Worm (Caenorhabditis elegans) whole organism, L2 larva: ENCODE measurements around the gene C04E6.12.

Experiments
- F13H6.1 ChIP-seq: sonication (generic microtip); optimal IDR thresholded peaks from 2 replicates; lab custom pipeline; 2016; ENCODE audit warnings: missing genetic modification characterization, missing compliant biosample characterization
- ama-1 ChIP-seq: fragments of 150-350 bp; optimal IDR thresholded peaks from 2 replicates; lab custom pipeline; 2018; ENCODE audit warnings: inconsistent platforms
- lin-39 ChIP-seq: fragments of 150-350 bp; optimal IDR thresholded peaks from 2 replicates; lab custom pipeline; 2014; ENCODE audit warnings: missing biosample characterization, missing genetic modification reagents, missing genetic modification characterization
- nhr-10 ChIP-seq: sonication (generic microtip); optimal IDR thresholded peaks from 2 replicates; lab custom pipeline; 2017; ENCODE audit warnings: missing biosample characterization, missing genetic modification characterization
- nhr-12 ChIP-seq: fragments of 150-350 bp; optimal IDR thresholded peaks from 2 replicates; lab custom pipeline; 2014; ENCODE audit warnings: missing biosample characterization, missing genetic modification characterization
- nhr-21 ChIP-seq: fragments of 150-350 bp; optimal IDR thresholded peaks from 2 replicates; lab custom pipeline; 2014; ENCODE audit warnings: missing biosample characterization, missing genetic modification characterization
- nhr-23 ChIP-seq: fragments of 150-350 bp; optimal IDR thresholded peaks from 2 replicates; lab custom pipeline; 2014; ENCODE audit warnings: missing biosample characterization, missing genetic modification reagents, missing genetic modification characterization
- nhr-237 ChIP-seq: fragments of 150-350 bp; optimal IDR thresholded peaks from 2 replicates; lab custom pipeline; 2014; ENCODE audit warnings: missing biosample characterization, missing genetic modification characterization
- sem-4 ChIP-seq: fragments of 150-350 bp; optimal IDR thresholded peaks from 2 replicates; lab custom pipeline; 2014; ENCODE audit warnings: missing biosample characterization, missing genetic modification reagents, missing genetic modification characterization
- sma-9 ChIP-seq, 2 experiments: fragments of 150-350 bp in 1 of 2; sonication (generic microtip) in 1 of 2; optimal IDR thresholded peaks; 2 replicates each; lab custom pipeline; 2014 to 2016; ENCODE audit warnings: missing genetic modification characterization in 2 of 2, mild to moderate bottlenecking in 1 of 2, missing biosample characterization in 1 of 2, missing compliant biosample characterization in 1 of 2, missing genetic modification reagents in 1 of 2, moderate library complexity in 1 of 2
- snpc-4 ChIP-seq: fragments of 150-350 bp; optimal IDR thresholded peaks from 2 replicates; lab custom pipeline; 2014; ENCODE audit warnings: missing biosample characterization, missing genetic modification characterization
- unc-39 ChIP-seq: fragments of 150-350 bp; optimal IDR thresholded peaks from 2 replicates; lab custom pipeline; 2014; ENCODE audit warnings: missing biosample characterization, missing genetic modification characterization
- unc-62 ChIP-seq: fragments of 150-350 bp; optimal IDR thresholded peaks from 2 replicates; lab custom pipeline; 2014; ENCODE audit warnings: missing biosample characterization, missing genetic modification reagents, missing genetic modification characterization
- ztf-11 ChIP-seq: sonication (generic microtip); optimal IDR thresholded peaks from 2 replicates; lab custom pipeline; 2017; ENCODE audit warnings: missing biosample characterization, missing genetic modification characterization

DNA sequence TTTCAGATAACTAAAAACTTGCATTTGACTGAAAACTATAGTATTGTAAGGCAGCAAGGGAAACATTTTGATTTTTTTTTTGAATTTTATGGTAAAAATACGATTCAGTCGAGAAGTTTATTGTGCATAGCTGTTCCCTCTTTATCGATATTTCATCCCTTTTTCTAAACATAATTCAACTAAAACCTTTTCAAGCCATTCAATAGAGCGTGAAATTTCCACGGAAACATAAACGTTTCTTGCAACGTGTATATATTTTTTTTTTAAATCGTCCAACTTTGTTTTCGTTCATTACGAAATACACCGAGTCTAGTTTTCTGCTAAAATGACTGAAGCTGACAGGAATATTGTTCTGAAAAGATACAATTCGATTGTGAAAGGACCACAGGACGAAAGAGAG lies 48.0 kb downstream of the C04E6.12 start, which contains the start of gene C02G6.2:
- no peak for TF ChIP-seq F13H6.1 (tag; lab: Kevin White, UChicago)
- TF ChIP-seq nhr-21 (tag; lab: Kevin White, UChicago): no peak
- TF ChIP-seq lin-39 (tag; lab: Kevin White, UChicago): no peak
- no peak for TF ChIP-seq unc-39 (tag; lab: Kevin White, UChicago)
- TF ChIP-seq unc-62 (GFP tag; lab: Kevin White, UChicago): no peak
- TF ChIP-seq snpc-4: no peak
- no peak for TF ChIP-seq sma-9 (GFP tag; optimal IDR thresholded peaks at IDR 0.05; lab: Kevin White, UChicago)
- TF ChIP-seq sma-9 (tag; optimal IDR thresholded peaks at IDR 0.05; lab: Kevin White, UChicago): no peak
- TF ChIP-seq nhr-12 (tag; lab: Kevin White, UChicago): no peak
- no peak for TF ChIP-seq ztf-11 (tag; lab: Kevin White, UChicago)
- no peak for TF ChIP-seq nhr-237 (tag; lab: Kevin White, UChicago)
- no peak for TF ChIP-seq nhr-10 (tag; lab: Kevin White, UChicago)
- TF ChIP-seq ama-1 (lab: Kevin White, UChicago): no peak
- TF ChIP-seq nhr-23 (tag; lab: Kevin White, UChicago): no peak
- no peak for TF ChIP-seq sem-4 (tag; lab: Kevin White, UChicago)
